Fruit fly (Drosophila melanogaster) whole organism, embryonic: ENCODE measurements around the gene CG15764.

Experiments
- Antp ChIP-seq: fragments of 200-800 bp; sonication (Bioruptor generic); optimal IDR thresholded peaks from 3 replicates; lab custom pipeline; 2016; ENCODE audit warnings: missing biosample characterization, missing genetic modification characterization
- B-H2 ChIP-seq: fragments of 200-800 bp; sonication (Bioruptor generic); optimal IDR thresholded peaks from 2 replicates; lab custom pipeline; 2018; ENCODE audit warnings: missing biosample characterization, mild to moderate bottlenecking, missing genetic modification characterization
- BEAF-32 ChIP-seq: fragments of 200-800 bp; sonication (Bioruptor generic); optimal IDR thresholded peaks from 3 replicates; lab custom pipeline; 2017; ENCODE audit warnings: missing biosample characterization, missing genetic modification characterization, mild to moderate bottlenecking, moderate library complexity, missing genetic modification reagents
- Bdp1 ChIP-seq: fragments of 200-800 bp; sonication (Bioruptor generic); optimal IDR thresholded peaks from 3 replicates; lab custom pipeline; 2016; ENCODE audit warnings: missing biosample characterization, missing genetic modification characterization
- CG10543 ChIP-seq: fragments of 200-800 bp; sonication (Bioruptor generic); optimal IDR thresholded peaks from 3 replicates; lab custom pipeline; 2017; ENCODE audit warnings: missing biosample characterization, mild to moderate bottlenecking, missing genetic modification characterization, moderate library complexity
- CG11085 ChIP-seq: fragments of 200-800 bp; sonication (Bioruptor generic); IDR thresholded peaks from 2 replicates; pipeline ENCODE4 v1.3.6; 2022; ENCODE audit warnings: missing biosample characterization, missing genetic modification characterization
- CG13894 ChIP-seq: fragments of 200-800 bp; sonication (Bioruptor generic); optimal IDR thresholded peaks from 3 replicates; lab custom pipeline; 2018; ENCODE audit warnings: missing biosample characterization, mild to moderate bottlenecking, missing genetic modification characterization, moderate library complexity
- CG15514 ChIP-seq: fragments of 200-800 bp; sonication (Bioruptor generic); optimal IDR thresholded peaks from 3 replicates; lab custom pipeline; 2017; ENCODE audit warnings: missing biosample characterization, missing genetic modification characterization, mild to moderate bottlenecking, moderate library complexity, missing genetic modification reagents
- CG17568 ChIP-seq: fragments of 200-800 bp; sonication (Bioruptor generic); optimal IDR thresholded peaks from 2 replicates; lab custom pipeline; 2018; ENCODE audit warnings: missing biosample characterization, mild to moderate bottlenecking, missing genetic modification characterization, moderate library complexity
- CG18262 ChIP-seq: fragments of 200-800 bp; optimal IDR thresholded peaks from 3 replicates; lab custom pipeline; 2019; ENCODE audit warnings: missing biosample characterization, mild to moderate bottlenecking, missing genetic modification characterization, moderate library complexity
- CG33557 ChIP-seq: fragments of 200-800 bp; sonication (Bioruptor generic); optimal IDR thresholded peaks from 2 replicates; lab custom pipeline; 2019; ENCODE audit warnings: missing biosample characterization, mild to moderate bottlenecking, missing genetic modification characterization, moderate library complexity
- CG34422 ChIP-seq: fragments of 200-800 bp; sonication (Bioruptor generic); IDR thresholded peaks from 3 replicates; pipeline ENCODE4 v1.3.6; 2022; ENCODE audit warnings: missing biosample characterization, missing genetic modification characterization
- CG6765 ChIP-seq: fragments of 200-800 bp; sonication (Bioruptor generic); optimal IDR thresholded peaks from 3 replicates; lab custom pipeline; 2017; ENCODE audit warnings: missing biosample characterization, mild to moderate bottlenecking, missing genetic modification characterization
- CG7271 ChIP-seq: fragments of 200-800 bp; sonication (Bioruptor generic); optimal IDR thresholded peaks from 2 replicates; lab custom pipeline; 2018; ENCODE audit warnings: missing biosample characterization, mild to moderate bottlenecking, missing genetic modification characterization, moderate library complexity
- CG8359 ChIP-seq: fragments of 200-800 bp; sonication (Bioruptor generic); optimal IDR thresholded peaks from 2 replicates; lab custom pipeline; 2017; ENCODE audit warnings: missing biosample characterization, mild to moderate bottlenecking, missing genetic modification characterization, borderline replicate concordance
- D19B ChIP-seq: fragments of 200-800 bp; sonication (Bioruptor generic); optimal IDR thresholded peaks from 2 replicates; lab custom pipeline; 2017; ENCODE audit warnings: missing biosample characterization, mild to moderate bottlenecking, missing genetic modification characterization
- Dip2 ChIP-seq: fragments of 200-800 bp; sonication (Bioruptor generic); IDR thresholded peaks from 2 replicates; pipeline ENCODE4 v1.3.6; 2022; ENCODE audit warnings: missing biosample characterization, missing genetic modification characterization
- Eip74EF ChIP-seq, 2 experiments: fragments of 200-800 bp in 1 of 2; fragments of >200 bp in 1 of 2; sonication (Bioruptor generic) in 1 of 2; optimal IDR thresholded peaks; 2 replicates each; lab custom pipeline; 2017 to 2019; ENCODE audit warnings: missing biosample characterization in 2 of 2, missing genetic modification characterization in 2 of 2, mild to moderate bottlenecking in 1 of 2, moderate library complexity in 1 of 2
- H2.0 ChIP-seq: fragments of 200-800 bp; sonication (Bioruptor generic); IDR thresholded peaks from 2 replicates; pipeline ENCODE4 v1.3.6; 2022; ENCODE audit warnings: missing biosample characterization, missing genetic modification characterization
- HHEX ChIP-seq: fragments of 200-800 bp; sonication (Bioruptor generic); optimal IDR thresholded peaks from 3 replicates; lab custom pipeline; 2017; ENCODE audit warnings: missing biosample characterization, mild to moderate bottlenecking, missing genetic modification characterization, missing genetic modification reagents
- Hand ChIP-seq: fragments of 200-800 bp; sonication (Bioruptor generic); optimal IDR thresholded peaks from 2 replicates; lab custom pipeline; 2017; ENCODE audit warnings: mild to moderate bottlenecking, missing biosample characterization, missing genetic modification reagents, missing genetic modification characterization
- Hr78 ChIP-seq, 2 experiments: fragments of 200-800 bp in 1 of 2; fragments of >200 bp in 1 of 2; sonication (Bioruptor generic) in 1 of 2; optimal IDR thresholded peaks; 2 replicates each; lab custom pipeline; 2017 to 2019; ENCODE audit warnings: missing biosample characterization in 2 of 2, missing genetic modification characterization in 2 of 2, mild to moderate bottlenecking in 1 of 2, moderate library complexity in 1 of 2
- Opbp ChIP-seq: fragments of 200-800 bp; sonication (Bioruptor generic); IDR thresholded peaks from 3 replicates; pipeline ENCODE4 v1.3.6; 2022; ENCODE audit warnings: missing biosample characterization, missing genetic modification characterization; ENCODE audit not compliant: partially characterized antibody
- Pdp1 ChIP-seq, 2 experiments: fragments of 200-800 bp; sonication (Bioruptor generic); optimal IDR thresholded peaks; 3 replicates each; lab custom pipeline; 2016; ENCODE audit warnings: missing biosample characterization in 2 of 2, missing genetic modification characterization in 2 of 2, mild to moderate bottlenecking in 1 of 2, moderate library complexity in 1 of 2
- Ptx1 ChIP-seq: fragments of 200-800 bp; sonication (Bioruptor generic); IDR thresholded peaks from 2 replicates; pipeline ENCODE4 v1.3.6; 2022; ENCODE audit warnings: missing biosample characterization, missing genetic modification characterization
- Sox100B ChIP-seq: fragments of 200-800 bp; sonication (Bioruptor generic); optimal IDR thresholded peaks from 3 replicates; lab custom pipeline; 2018; ENCODE audit warnings: missing biosample characterization, mild to moderate bottlenecking, missing genetic modification characterization
- amos ChIP-seq: fragments of 200-800 bp; sonication (Bioruptor generic); IDR thresholded peaks from 2 replicates; pipeline ENCODE4 v1.3.6; 2022; ENCODE audit warnings: missing biosample characterization, missing genetic modification characterization; ENCODE audit not compliant: partially characterized antibody
- aop ChIP-seq: fragments of 200-800 bp; sonication (Bioruptor generic); IDR thresholded peaks from 2 replicates; pipeline ENCODE4 v1.3.6; 2022; ENCODE audit warnings: missing biosample characterization, missing genetic modification characterization
- br ChIP-seq: fragments of >200 bp; optimal IDR thresholded peaks from 2 replicates; lab custom pipeline; 2017
- bsh ChIP-seq, 2 experiments: fragments of 200-800 bp; sonication (Bioruptor generic); optimal IDR thresholded peaks; 2 replicates each; lab custom pipeline; 2017 to 2018; ENCODE audit warnings: mild to moderate bottlenecking in 2 of 2, missing biosample characterization in 2 of 2, missing genetic modification characterization in 2 of 2, moderate library complexity in 1 of 2
- danr ChIP-seq: fragments of 200-800 bp; sonication (Bioruptor generic); IDR thresholded peaks from 2 replicates; pipeline ENCODE4 v1.3.6; 2022; ENCODE audit warnings: missing biosample characterization, missing genetic modification characterization
- dmrt11E ChIP-seq: fragments of 200-800 bp; sonication (Bioruptor generic); optimal IDR thresholded peaks from 3 replicates; lab custom pipeline; 2018; ENCODE audit warnings: missing biosample characterization, mild to moderate bottlenecking, missing genetic modification characterization, moderate library complexity
- fru ChIP-seq: fragments of >200 bp; optimal IDR thresholded peaks from 2 replicates; lab custom pipeline; 2017
- jing ChIP-seq: fragments of 200-800 bp; sonication (Bioruptor generic); optimal IDR thresholded peaks from 2 replicates; lab custom pipeline; 2018; ENCODE audit warnings: missing biosample characterization, mild to moderate bottlenecking, missing genetic modification characterization
- lilli ChIP-seq: fragments of 200-800 bp; sonication (Bioruptor generic); optimal IDR thresholded peaks from 3 replicates; lab custom pipeline; 2016; ENCODE audit warnings: missing biosample characterization, missing genetic modification characterization
- luna ChIP-seq: fragments of 200-800 bp; sonication (Bioruptor generic); optimal IDR thresholded peaks from 2 replicates; lab custom pipeline; 2016; ENCODE audit warnings: missing biosample characterization, missing genetic modification characterization
- mam ChIP-seq: fragments of 200-800 bp; sonication (Bioruptor generic); optimal IDR thresholded peaks from 3 replicates; lab custom pipeline; 2016; ENCODE audit warnings: missing biosample characterization, missing genetic modification characterization
- org-1 ChIP-seq: fragments of 200-800 bp; sonication (Bioruptor generic); optimal IDR thresholded peaks from 2 replicates; lab custom pipeline; 2017; ENCODE audit warnings: missing biosample characterization, missing genetic modification characterization
- peb ChIP-seq: fragments of 200-800 bp; sonication (Bioruptor generic); IDR thresholded peaks from 2 replicates; pipeline ENCODE4 v1.3.6; 2022; ENCODE audit warnings: missing biosample characterization, missing genetic modification characterization
- pita ChIP-seq: fragments of 200-800 bp; sonication (Bioruptor generic); optimal IDR thresholded peaks from 2 replicates; lab custom pipeline; 2017; ENCODE audit warnings: missing biosample characterization, mild to moderate bottlenecking, missing genetic modification characterization
- prd ChIP-seq, 3 experiments: fragments of >200 bp in 2 of 3; fragments of 200-800 bp in 1 of 3; sonication (Bioruptor generic) in 1 of 3; optimal IDR thresholded peaks in 2 of 3; IDR thresholded peaks in 1 of 3; 2 replicates in 2 of 3; 3 replicates in 1 of 3; pipeline versions ENCODE4 v1.3.6 to Lab custom; 2017 to 2022; ENCODE audit warnings: missing biosample characterization in 1 of 3, missing genetic modification characterization in 1 of 3
- sd ChIP-seq: fragments of 200-800 bp; sonication (Bioruptor generic); optimal IDR thresholded peaks from 3 replicates; lab custom pipeline; 2018; ENCODE audit warnings: missing biosample characterization, mild to moderate bottlenecking, missing genetic modification characterization, moderate library complexity
- sob ChIP-seq: fragments of 200-800 bp; sonication (Bioruptor generic); IDR thresholded peaks from 2 replicates; pipeline ENCODE4 v1.3.6; 2022; ENCODE audit warnings: missing biosample characterization, missing genetic modification characterization
- tio ChIP-seq: fragments of 200-800 bp; sonication (Bioruptor generic); optimal IDR thresholded peaks from 2 replicates; lab custom pipeline; 2017; ENCODE audit warnings: missing biosample characterization, missing genetic modification characterization, inconsistent platforms
- tll ChIP-seq, 2 experiments: fragments of 200-800 bp in 1 of 2; fragments of >200 bp in 1 of 2; sonication (Bioruptor generic) in 1 of 2; optimal IDR thresholded peaks; 2 replicates each; lab custom pipeline; 2017 to 2019; ENCODE audit warnings: missing biosample characterization in 2 of 2, missing genetic modification characterization in 2 of 2, mild to moderate bottlenecking in 1 of 2, moderate library complexity in 1 of 2
- unpg ChIP-seq: fragments of 200-800 bp; sonication (Bioruptor generic); optimal IDR thresholded peaks from 3 replicates; lab custom pipeline; 2018; ENCODE audit warnings: missing biosample characterization, mild to moderate bottlenecking, missing genetic modification characterization, moderate library complexity
- usp ChIP-seq: fragments of >200 bp; optimal IDR thresholded peaks from 2 replicates; lab custom pipeline; 2017; ENCODE audit warnings: missing biosample characterization, missing genetic modification characterization
- wek ChIP-seq: fragments of 200-800 bp; sonication (Bioruptor generic); optimal IDR thresholded peaks from 3 replicates; lab custom pipeline; 2018; ENCODE audit warnings: missing biosample characterization, mild to moderate bottlenecking, missing genetic modification characterization, moderate library complexity

CG15764 gene

dm6 chrX:5886764-5887555 is 18.1 kb downstream of the CG15764 start (continued):
- TF ChIP-seq B-H2 (GFP tag; lab: Kevin White, UChicago) = no peak
- TF ChIP-seq peb (GFP tag; lab: Robert Waterston, UW) = no peak
- TF ChIP-seq CG10543 = no peak
- peak in 1 of 2 experiments; percentile 67 for TF ChIP-seq Hr78 (GFP tag; optimal IDR thresholded peaks at IDR 0.05; lab: Kevin White, UChicago)
- TF ChIP-seq amos = no peak
- TF ChIP-seq CG6765 (GFP tag; lab: Kevin White, UChicago) = no peak
- no peak for TF ChIP-seq aop (GFP tag; lab: Robert Waterston, UW)
- no peak for TF ChIP-seq wek
- no peak for TF ChIP-seq mam
- TF ChIP-seq CG33557 (GFP tag; lab: Kevin White, UChicago) = peak; percentile 25
- peak; percentile 20; the same call in 1 of the 3 replicates for TF ChIP-seq CG34422 (GFP tag; lab: Robert Waterston, UW)
- TF ChIP-seq Hand = no peak
- TF ChIP-seq danr (GFP tag; lab: Robert Waterston, UW) = no peak
- no peak for TF ChIP-seq fru (lab: Kevin White, UChicago)
- TF ChIP-seq br = no peak
- no peak for TF ChIP-seq tll (GFP tag; optimal IDR thresholded peaks at IDR 0.05; lab: Kevin White, UChicago)
- TF ChIP-seq luna (GFP tag; lab: Kevin White, UChicago) = no peak
- no peak for TF ChIP-seq CG17568 (GFP tag; lab: Kevin White, UChicago)
- TF ChIP-seq Sox100B (GFP tag; lab: Kevin White, UChicago) = no peak
- peak; percentile 63 for TF ChIP-seq dmrt11E (tag; lab: Kevin White, UChicago)
- TF ChIP-seq Antp = peak; percentile 35
- TF ChIP-seq Eip74EF (GFP tag; optimal IDR thresholded peaks at IDR 0.05; lab: Kevin White, UChicago) = no peak
- no peak for TF ChIP-seq Bdp1
- peak; percentile 2 for TF ChIP-seq CG15514 (GFP tag; lab: Kevin White, UChicago)
- TF ChIP-seq CG7271 (tag; lab: Kevin White, UChicago) = no peak
- no peak for TF ChIP-seq tio (GFP tag; lab: Kevin White, UChicago)
- TF ChIP-seq sob (GFP tag; lab: Robert Waterston, UW) = 0 out of 2 replicates have a peak, but pooled peaks have one; percentile 26
- no peak for TF ChIP-seq CG13894 (tag; lab: Kevin White, UChicago)
- no peak for TF ChIP-seq Dip2 (GFP tag; lab: Robert Waterston, UW)
- TF ChIP-seq pita (GFP tag; lab: Kevin White, UChicago) = no peak
- peak; percentile 17; the same call in 1 of the 2 replicates for TF ChIP-seq Ptx1 (GFP tag; lab: Robert Waterston, UW)
- no peak for TF ChIP-seq D19B (GFP tag; lab: Kevin White, UChicago)
- TF ChIP-seq lilli (GFP tag; lab: Kevin White, UChicago) = no peak
- TF ChIP-seq CG18262 = peak; percentile 46
- no peak for TF ChIP-seq H2.0 (GFP tag; lab: Robert Waterston, UW)
- no peak for TF ChIP-seq BEAF-32 (GFP tag; lab: Kevin White, UChicago)
- TF ChIP-seq prd (optimal IDR thresholded peaks at IDR 0.05; lab: Kevin White, UChicago) = no peak
- TF ChIP-seq prd (GFP tag; IDR thresholded peaks at IDR 0.05; lab: Robert Waterston, UW) = no peak
- TF ChIP-seq usp = no peak
- no peak for TF ChIP-seq jing (GFP tag; lab: Kevin White, UChicago)
- no peak for TF ChIP-seq CG11085 (GFP tag; lab: Robert Waterston, UW)
- no peak for TF ChIP-seq org-1
- TF ChIP-seq Pdp1 (GFP tag; optimal IDR thresholded peaks at IDR 0.05; lab: Kevin White, UChicago) = no peak
- TF ChIP-seq Opbp = no peak
- no peak for TF ChIP-seq sd (tag; lab: Kevin White, UChicago)
- TF ChIP-seq unpg (GFP tag; lab: Kevin White, UChicago) = no peak
- no peak for TF ChIP-seq CG8359 (GFP tag; lab: Kevin White, UChicago)
- peak; percentile 48 to 53 for TF ChIP-seq bsh (GFP tag; optimal IDR thresholded peaks at IDR 0.05; lab: Kevin White, UChicago)
- TF ChIP-seq HHEX = no peak
